Fruit fly (Drosophila melanogaster) whole organism, pupa: ENCODE results near the gene CG6607.

Source experiments
- CG10348 ChIP-seq: fragments of 200-800 bp; sonication (Bioruptor generic); IDR thresholded peaks from 2 replicates; pipeline ENCODE4 v1.3.6; 2022; ENCODE audit warnings: missing biosample characterization, missing genetic modification characterization
- CG12605 ChIP-seq: fragments of 200-800 bp; sonication (Bioruptor generic); IDR thresholded peaks from 2 replicates; pipeline ENCODE4 v1.3.6; 2022; ENCODE audit warnings: missing biosample characterization, missing genetic modification characterization
- CG13204 ChIP-seq: fragments of 200-800 bp; sonication (Bioruptor generic); optimal IDR thresholded peaks from 2 replicates; lab custom pipeline; 2018; ENCODE audit warnings: missing biosample characterization, mild to moderate bottlenecking, missing genetic modification characterization, moderate library complexity
- CG14655 ChIP-seq: fragments of 200-800 bp; sonication (Bioruptor generic); optimal IDR thresholded peaks from 3 replicates; lab custom pipeline; 2017; ENCODE audit warnings: mild to moderate bottlenecking, missing biosample characterization, missing genetic modification reagents, missing genetic modification characterization
- CG15710 ChIP-seq: fragments of 200-800 bp; sonication (Bioruptor generic); optimal IDR thresholded peaks from 2 replicates; lab custom pipeline; 2018; ENCODE audit warnings: missing biosample characterization, mild to moderate bottlenecking, missing genetic modification characterization, moderate library complexity
- CG17806 ChIP-seq: fragments of 200-800 bp; sonication (Bioruptor generic); optimal IDR thresholded peaks from 2 replicates; lab custom pipeline; 2018; ENCODE audit warnings: missing biosample characterization, mild to moderate bottlenecking, missing genetic modification characterization, moderate library complexity
- CG32121 ChIP-seq: fragments of 200-800 bp; sonication (Bioruptor generic); IDR thresholded peaks from 2 replicates; pipeline ENCODE4 v1.3.6; 2022; ENCODE audit warnings: missing biosample characterization, missing genetic modification characterization
- CG34367 ChIP-seq: fragments of 200-800 bp; sonication (Bioruptor generic); optimal IDR thresholded peaks from 2 replicates; lab custom pipeline; 2018; ENCODE audit warnings: missing biosample characterization, mild to moderate bottlenecking, missing genetic modification characterization
- CG4496 ChIP-seq: fragments of 200-800 bp; sonication (Bioruptor generic); IDR thresholded peaks from 3 replicates; pipeline ENCODE4 v1.3.6; 2022; ENCODE audit warnings: missing biosample characterization, missing genetic modification characterization
- CG8159 ChIP-seq: fragments of 200-800 bp; sonication (Bioruptor generic); optimal IDR thresholded peaks from 3 replicates; lab custom pipeline; 2018; ENCODE audit warnings: missing biosample characterization, mild to moderate bottlenecking, missing genetic modification characterization, moderate library complexity
- CG8301 ChIP-seq: fragments of 200-800 bp; sonication (Bioruptor generic); optimal IDR thresholded peaks from 2 replicates; lab custom pipeline; 2018; ENCODE audit warnings: missing biosample characterization, mild to moderate bottlenecking, missing genetic modification characterization
- CG9948 ChIP-seq: fragments of 200-800 bp; sonication (Bioruptor generic); optimal IDR thresholded peaks from 2 replicates; lab custom pipeline; 2018; ENCODE audit warnings: missing biosample characterization, mild to moderate bottlenecking, missing genetic modification characterization, moderate library complexity
- D1 ChIP-seq: fragments of 200-800 bp; sonication (Bioruptor generic); optimal IDR thresholded peaks from 2 replicates; lab custom pipeline; 2018; ENCODE audit warnings: missing biosample characterization, mild to moderate bottlenecking, missing genetic modification characterization, moderate library complexity
- EcR ChIP-seq: fragments of 200-800 bp; sonication (Bioruptor generic); optimal IDR thresholded peaks from 3 replicates; lab custom pipeline; 2019; ENCODE audit warnings: missing biosample characterization, missing genetic modification characterization, mild to moderate bottlenecking, moderate library complexity, missing genetic modification reagents
- Ets98B ChIP-seq: fragments of 200-800 bp; sonication (Bioruptor generic); IDR thresholded peaks from 2 replicates; pipeline ENCODE4 v1.3.6; 2022; ENCODE audit warnings: missing biosample characterization, missing genetic modification characterization
- Pif1A ChIP-seq: fragments of 200-800 bp; sonication (Bioruptor generic); optimal IDR thresholded peaks from 3 replicates; lab custom pipeline; 2016; ENCODE audit warnings: missing biosample characterization, missing genetic modification characterization
- Pif1B ChIP-seq: fragments of 200-800 bp; sonication (Bioruptor generic); optimal IDR thresholded peaks from 3 replicates; lab custom pipeline; 2016; ENCODE audit warnings: missing biosample characterization, missing genetic modification characterization
- Snoo ChIP-seq: fragments of 200-800 bp; sonication (Bioruptor generic); optimal IDR thresholded peaks from 3 replicates; lab custom pipeline; 2017; ENCODE audit warnings: missing biosample characterization, mild to moderate bottlenecking, missing genetic modification characterization, inconsistent platforms
- fd96Ca ChIP-seq: fragments of 200-800 bp; sonication (Bioruptor generic); IDR thresholded peaks from 3 replicates; pipeline ENCODE4 v1.3.6; 2022; ENCODE audit warnings: missing biosample characterization, missing genetic modification characterization
- gl ChIP-seq: fragments of 200-800 bp; sonication (Bioruptor generic); optimal IDR thresholded peaks from 2 replicates; lab custom pipeline; 2018; ENCODE audit warnings: missing biosample characterization, mild to moderate bottlenecking, missing genetic modification characterization
- rn ChIP-seq: fragments of 200-800 bp; sonication (Bioruptor generic); IDR thresholded peaks from 2 replicates; pipeline ENCODE4 v1.3.6; 2022; ENCODE audit warnings: missing biosample characterization, missing genetic modification characterization

CG6607 gene

dm6 chr3R:24527845-24528244 is at the start of gene CG6607:
Gene CG6607, plus strand, starts transcription at chr3R:24528047.
- TF ChIP-seq CG14655 (GFP tag; lab: Kevin White, UChicago) (no peak), CG17806 (tag; lab: Kevin White, UChicago) (no peak), gl (tag; lab: Kevin White, UChicago) (no peak), CG13204 (no peak), Pif1B (GFP tag; lab: Kevin White, UChicago) (no peak), CG10348 (GFP tag; lab: Robert Waterston, UW) (no peak), fd96Ca (GFP tag; lab: Robert Waterston, UW) (no peak), Ets98B (no peak), CG12605 (GFP tag; lab: Robert Waterston, UW) (no peak), CG8301 (no peak), CG9948 (tag; lab: Kevin White, UChicago) (no peak), Snoo (tag; lab: Kevin White, UChicago) (no peak), CG8159 (tag; lab: Kevin White, UChicago) (no peak), rn (no peak), CG15710 (tag; lab: Kevin White, UChicago) (no peak), CG34367 (no peak), CG32121 (GFP tag; lab: Robert Waterston, UW) (no peak)

dm6 chr3R:24481040-24481439 is 46.8 kb upstream of the CG6607 start:
- TF ChIP-seq CG32121 (GFP tag; lab: Robert Waterston, UW) (no peak), CG14655 (GFP tag; lab: Kevin White, UChicago) (no peak), Pif1B (GFP tag; lab: Kevin White, UChicago) (no peak), EcR (GFP tag; lab: Kevin White, UChicago) (no peak), CG13204 (no peak), Pif1A (no peak)

- 0 out of 3 replicates have a peak, but pooled peaks have one; percentile 7 for TF ChIP-seq fd96Ca (GFP tag; lab: Robert Waterston, UW)
- no peak for TF ChIP-seq CG8159 (tag; lab: Kevin White, UChicago)
These were observed 42.8 kb upstream of the CG6607 start, which contains the start of gene nAChRalpha2 for dm6 chr3R:24484990-24485478. Gene nAChRalpha2, plus strand, starts transcription at chr3R:24485428.

DNA sequence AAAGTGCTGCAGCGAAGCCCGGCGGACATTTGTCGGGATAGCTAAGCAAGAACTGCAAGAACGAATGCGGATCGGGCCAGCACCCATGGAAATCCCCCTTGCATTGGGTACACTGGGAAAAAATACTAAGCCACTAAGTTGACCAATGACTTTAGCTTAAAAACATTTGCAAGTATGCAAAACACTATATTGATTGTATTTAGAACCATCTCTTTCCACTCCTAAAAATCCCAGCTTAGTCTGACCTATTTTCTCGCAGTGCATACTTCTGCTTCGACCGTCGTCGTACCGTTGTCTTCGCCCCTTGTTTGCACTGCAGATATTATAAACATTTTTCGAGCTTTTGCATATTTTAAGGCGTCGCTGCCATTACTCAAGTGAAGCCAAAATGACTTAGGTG is 31.8 kb upstream of the CG6607 start:
- peak; percentile 68 for TF ChIP-seq CG8159 (tag; lab: Kevin White, UChicago)
- 0 out of 2 replicates have a peak, but pooled peaks have one; percentile 9 for TF ChIP-seq rn
- TF ChIP-seq CG10348 (GFP tag; lab: Robert Waterston, UW) = no peak
- no peak for TF ChIP-seq CG9948 (tag; lab: Kevin White, UChicago)
- no peak for TF ChIP-seq Snoo (tag; lab: Kevin White, UChicago)
- TF ChIP-seq CG32121 (GFP tag; lab: Robert Waterston, UW) = no peak
- TF ChIP-seq CG14655 (GFP tag; lab: Kevin White, UChicago) = peak; percentile 40
- no peak for TF ChIP-seq EcR (GFP tag; lab: Kevin White, UChicago)
- TF ChIP-seq CG15710 (tag; lab: Kevin White, UChicago) = peak; percentile 57
- no peak for TF ChIP-seq gl (tag; lab: Kevin White, UChicago)
- TF ChIP-seq CG4496 = 0 out of 3 replicates have a peak, but pooled peaks have one; percentile 50
- no peak for TF ChIP-seq CG13204
- no peak for TF ChIP-seq CG17806 (tag; lab: Kevin White, UChicago)
- 0 out of 2 replicates have a peak, but pooled peaks have one; percentile 24 for TF ChIP-seq Ets98B
- no peak for TF ChIP-seq CG12605 (GFP tag; lab: Robert Waterston, UW)
- TF ChIP-seq Pif1A = peak; percentile 48
- no peak for TF ChIP-seq CG8301
- 0 out of 3 replicates have a peak, but pooled peaks have one; percentile 49 for TF ChIP-seq fd96Ca (GFP tag; lab: Robert Waterston, UW)
- no peak for TF ChIP-seq D1 (tag; lab: Kevin White, UChicago)
- TF ChIP-seq CG34367 = peak; percentile 47
- no peak for TF ChIP-seq Pif1B (GFP tag; lab: Kevin White, UChicago)

DNA sequence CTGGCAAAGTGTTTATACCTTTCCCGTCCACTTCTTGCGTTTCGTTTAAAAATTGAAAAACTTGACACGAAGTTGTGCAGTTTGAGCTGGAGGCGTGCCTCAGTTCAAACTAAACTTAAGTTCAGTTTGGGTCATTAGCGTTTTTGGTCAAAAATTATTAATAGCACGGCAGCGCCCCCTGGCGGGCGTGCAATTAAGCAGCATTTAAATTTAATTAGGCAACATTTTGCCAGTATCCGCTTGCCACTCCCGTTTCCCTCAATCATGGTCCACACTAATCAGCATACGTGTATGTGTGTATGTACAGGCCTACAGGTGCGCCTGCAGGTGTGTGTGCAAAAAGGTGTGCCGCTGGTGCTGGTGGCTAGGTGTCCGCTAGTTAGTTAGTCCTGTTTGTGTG is 24.2 kb upstream of the CG6607 start:
- no peak for TF ChIP-seq CG17806 (tag; lab: Kevin White, UChicago)
- TF ChIP-seq CG9948 (tag; lab: Kevin White, UChicago) = no peak
- TF ChIP-seq fd96Ca (GFP tag; lab: Robert Waterston, UW) = no peak
- no peak for TF ChIP-seq CG8301
- TF ChIP-seq CG12605 (GFP tag; lab: Robert Waterston, UW) = no peak
- no peak for TF ChIP-seq gl (tag; lab: Kevin White, UChicago)
- no peak for TF ChIP-seq CG10348 (GFP tag; lab: Robert Waterston, UW)
- no peak for TF ChIP-seq CG13204
- TF ChIP-seq CG4496 = no peak
- no peak for TF ChIP-seq Ets98B

DNA sequence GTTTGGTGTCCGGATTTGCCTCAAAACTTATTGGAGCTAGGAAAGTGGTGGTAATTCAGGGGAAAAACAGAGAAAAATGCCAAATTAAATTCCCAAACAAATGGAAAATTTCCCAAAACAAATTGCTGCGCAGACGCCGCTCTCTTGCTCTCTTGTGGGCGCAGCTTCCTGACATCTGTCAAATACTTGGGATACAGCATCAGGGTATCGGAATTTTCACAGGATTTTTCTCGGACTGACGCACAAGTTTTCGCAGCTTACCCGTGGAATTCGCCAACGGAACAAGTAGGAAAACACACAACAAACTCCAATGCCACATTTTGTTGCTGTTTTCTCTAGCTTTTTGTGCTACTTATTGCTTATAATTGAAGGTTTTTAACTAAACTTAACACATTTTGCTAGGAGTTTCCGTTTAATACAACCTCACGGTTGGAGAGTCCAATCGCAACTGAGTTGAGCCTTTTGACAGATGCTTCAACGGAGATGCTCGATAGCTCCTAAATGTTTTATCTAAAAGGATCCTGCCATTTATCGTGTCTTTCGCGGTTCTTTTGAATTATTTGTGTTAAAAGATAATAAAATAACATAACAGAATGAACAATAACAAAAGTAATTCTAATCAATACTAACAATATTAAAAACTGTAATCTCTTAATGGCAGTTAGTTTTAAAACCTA is 13.1 kb upstream of the CG6607 start, which contains the start of the genes nAChRbeta2 and DZIP1:
Gene nAChRbeta2 (minus strand): TSS at position 455 of the 677 bp plus-strand sequence.
Gene DZIP1 (plus strand): TSS at position 627 of the 677 bp plus-strand sequence.
- TF ChIP-seq CG15710 (tag; lab: Kevin White, UChicago) (no peak), CG10348 (GFP tag; lab: Robert Waterston, UW) (no peak), Snoo (tag; lab: Kevin White, UChicago) (no peak), CG13204 (no peak), Ets98B (no peak), D1 (tag; lab: Kevin White, UChicago) (no peak), CG8301 (no peak), EcR (GFP tag; lab: Kevin White, UChicago) (no peak), fd96Ca (GFP tag; lab: Robert Waterston, UW) (no peak), gl (tag; lab: Kevin White, UChicago) (no peak), rn (no peak), CG17806 (tag; lab: Kevin White, UChicago) (no peak), CG14655 (GFP tag; lab: Kevin White, UChicago) (no peak), CG9948 (tag; lab: Kevin White, UChicago) (no peak), CG32121 (GFP tag; lab: Robert Waterston, UW) (no peak)
